Fruit fly (Drosophila melanogaster) whole organism, embryonic: Measurements from ENCODE around the gene CG11560.

ENCODE experiments used
- CG1024 ChIP-seq: fragments of 200-800 bp; sonication (Bioruptor generic); IDR thresholded peaks from 2 replicates; pipeline ENCODE4 v1.3.6; 2022; ENCODE audit warnings: missing biosample characterization, missing genetic modification characterization
- CG3163 ChIP-seq: fragments of 200-800 bp; sonication (Bioruptor generic); optimal IDR thresholded peaks from 3 replicates; lab custom pipeline; 2016; ENCODE audit warnings: missing biosample characterization, missing genetic modification characterization
- CG4328 ChIP-seq: fragments of 200-800 bp; sonication (Bioruptor generic); optimal IDR thresholded peaks from 3 replicates; lab custom pipeline; 2017; ENCODE audit warnings: missing biosample characterization, missing genetic modification reagents, missing genetic modification characterization
- CG4360 ChIP-seq: fragments of 200-800 bp; sonication (Bioruptor generic); IDR thresholded peaks from 2 replicates; pipeline ENCODE4 v1.3.6; 2022; ENCODE audit warnings: missing biosample characterization, missing genetic modification characterization
- Meics ChIP-seq: fragments of 200-800 bp; sonication (Bioruptor generic); optimal IDR thresholded peaks from 2 replicates; lab custom pipeline; 2017; ENCODE audit warnings: missing biosample characterization, mild to moderate bottlenecking, missing genetic modification characterization
- Side ChIP-seq: fragments of 200-800 bp; sonication (Bioruptor generic); optimal IDR thresholded peaks from 2 replicates; lab custom pipeline; 2016; ENCODE audit warnings: missing biosample characterization, missing genetic modification characterization
- luna ChIP-seq: fragments of 200-800 bp; sonication (Bioruptor generic); optimal IDR thresholded peaks from 2 replicates; lab custom pipeline; 2016; ENCODE audit warnings: missing biosample characterization, missing genetic modification characterization
- p53 ChIP-seq: fragments of 200-800 bp; sonication (Bioruptor generic); optimal IDR thresholded peaks from 2 replicates; lab custom pipeline; 2016; ENCODE audit warnings: missing biosample characterization, missing genetic modification characterization
- repo ChIP-seq: fragments of 200-800 bp; sonication (Bioruptor generic); optimal IDR thresholded peaks from 2 replicates; lab custom pipeline; 2016; ENCODE audit warnings: missing biosample characterization, missing genetic modification characterization

- no peak for TF ChIP-seq CG4360 (GFP tag; lab: Robert Waterston, UW)
- no peak for TF ChIP-seq p53 (GFP tag; lab: Kevin White, UChicago)
- no peak for TF ChIP-seq Side (GFP tag; lab: Kevin White, UChicago)
- TF ChIP-seq CG4328 (GFP tag; lab: Kevin White, UChicago) = no peak
- no peak for TF ChIP-seq luna (GFP tag; lab: Kevin White, UChicago)
- no peak for TF ChIP-seq CG3163 (GFP tag; lab: Kevin White, UChicago)
- TF ChIP-seq repo (GFP tag; lab: Kevin White, UChicago) = no peak
- TF ChIP-seq Meics (GFP tag; lab: Kevin White, UChicago) = no peak
- no peak for TF ChIP-seq CG1024 (GFP tag; lab: Robert Waterston, UW)
Observed at dm6 chr3L:12119875-12120485, at the start of gene CG11560.
